Comparison of ENCODE assay signal across 1 fruit fly cellular context in genomic region chr3R:21297387-21297956, dm6.
A peak's percentile ranks its signal among the peaks of the same experiment; 100 is the strongest.
TF ChIP-seq lines count a peak whose summit lies in the region.

No protein-coding gene starts in this region.

TF ChIP-seq in whole organism, embryonic, 481 proteins besides CTCF, POLR2A, EP300 and RAD21 (continued from another document and continues in another):
- TF ChIP-seq CG10959 (GFP tag; IDR thresholded peaks at IDR 0.05; lab: Robert Waterston, UW) (no peak), Dek (tag; optimal IDR thresholded peaks at IDR 0.05; lab: Kevin White, UChicago) (peak; percentile 51), CG1647 (GFP tag; optimal IDR thresholded peaks at IDR 0.05; lab: Kevin White, UChicago) (peak; percentile 69), gce (GFP tag; IDR thresholded peaks at IDR 0.05; lab: Robert Waterston, UW) (no peak), Eip74EF (GFP tag; optimal IDR thresholded peaks at IDR 0.05; lab: Kevin White, UChicago) (peak in 1 of 2 experiments; percentile 86), CG17186 (GFP tag; optimal IDR thresholded peaks at IDR 0.05; lab: Kevin White, UChicago) (peak; percentile 64), ERR (GFP tag; optimal IDR thresholded peaks at IDR 0.05; lab: Kevin White, UChicago) (peak; percentile 71), CG10209 (GFP tag; optimal IDR thresholded peaks at IDR 0.05; lab: Kevin White, UChicago) (peak; percentile 85), CG1233 (GFP tag; optimal IDR thresholded peaks at IDR 0.05; lab: Kevin White, UChicago) (peak; percentile 91), Meics (GFP tag; optimal IDR thresholded peaks at IDR 0.05; lab: Kevin White, UChicago) (peak; percentile 78), CG2712 (tag; optimal IDR thresholded peaks at IDR 0.05; lab: Kevin White, UChicago) (peak; percentile 44), NFAT (GFP tag; IDR thresholded peaks at IDR 0.05; lab: Robert Waterston, UW) (no peak), Abd-B (GFP tag; optimal IDR thresholded peaks at IDR 0.05; lab: Kevin White, UChicago) (no peak), Awh (GFP tag; IDR thresholded peaks at IDR 0.05; lab: Robert Waterston, UW) (no peak), Fer1 (GFP tag; optimal IDR thresholded peaks at IDR 0.05; lab: Kevin White, UChicago) (peak; percentile 87), Ada2b (GFP tag; IDR thresholded peaks at IDR 0.05; lab: Robert Waterston, UW) (no peak), CG18619 (GFP tag; optimal IDR thresholded peaks at IDR 0.05; lab: Kevin White, UChicago) (peak; percentile 80), jumu (GFP tag; optimal IDR thresholded peaks at IDR 0.05; lab: Kevin White, UChicago) (peak; percentile 50), CG3281 (GFP tag; optimal IDR thresholded peaks at IDR 0.05; lab: Kevin White, UChicago) (peak; percentile 84), CG11247 (GFP tag; IDR thresholded peaks at IDR 0.05; lab: Robert Waterston, UW) (no peak), abd-A (tag; optimal IDR thresholded peaks at IDR 0.05; lab: Kevin White, UChicago) (peak; percentile 75), crol (GFP tag; IDR thresholded peaks at IDR 0.05; lab: Robert Waterston, UW) (no peak), tin (GFP tag; optimal IDR thresholded peaks at IDR 0.05; lab: Kevin White, UChicago) (no peak), Myb (GFP tag; optimal IDR thresholded peaks at IDR 0.05; lab: Kevin White, UChicago) (peak; percentile 19), Dip2 (GFP tag; IDR thresholded peaks at IDR 0.05; lab: Robert Waterston, UW) (no peak), CG17328 (GFP tag; IDR thresholded peaks at IDR 0.05; lab: Robert Waterston, UW) (no peak), CG12391 (tag; optimal IDR thresholded peaks at IDR 0.05; lab: Kevin White, UChicago) (peak; percentile 49), odd (GFP tag; optimal IDR thresholded peaks at IDR 0.05; lab: Kevin White, UChicago) (peak; percentile 88), Opbp (GFP tag; IDR thresholded peaks at IDR 0.05; lab: Robert Waterston, UW; ENCODE audit: partially characterized antibody) (no peak), CG4404 (GFP tag; IDR thresholded peaks at IDR 0.05; lab: Robert Waterston, UW) (no peak), CG3838 (GFP tag; optimal IDR thresholded peaks at IDR 0.05; lab: Kevin White, UChicago) (peak; percentile 69), Ssrp (tag; optimal IDR thresholded peaks at IDR 0.05; lab: Kevin White, UChicago) (peak; percentile 9), CG5245 (GFP tag; optimal IDR thresholded peaks at IDR 0.05; lab: Kevin White, UChicago) (no peak), CG7963 (GFP tag; IDR thresholded peaks at IDR 0.05; lab: Robert Waterston, UW; ENCODE audit: partially characterized antibody) (no peak), peb (GFP tag; IDR thresholded peaks at IDR 0.05; lab: Robert Waterston, UW) (no peak), D (optimal IDR thresholded peaks at IDR 0.05; lab: Kevin White, UChicago) (no peak), D (GFP tag; optimal IDR thresholded peaks at IDR 0.05; lab: Kevin White, UChicago) (peak; percentile 81), CG11723 (GFP tag; optimal IDR thresholded peaks at IDR 0.05; lab: Kevin White, UChicago) (peak; percentile 57), ab (GFP tag; optimal IDR thresholded peaks at IDR 0.05; lab: Kevin White, UChicago) (no peak), CG12744 (GFP tag; optimal IDR thresholded peaks at IDR 0.05; lab: Kevin White, UChicago) (peak; percentile 58), CG6791 (GFP tag; IDR thresholded peaks at IDR 0.05; lab: Robert Waterston, UW; ENCODE audit: partially characterized antibody) (no peak), prd (optimal IDR thresholded peaks at IDR 0.05; lab: Kevin White, UChicago) (no peak), prd (GFP tag; IDR thresholded peaks at IDR 0.05; lab: Robert Waterston, UW) (no peak), Sin3A (optimal IDR thresholded peaks at IDR 0.05; lab: Kevin White, UChicago) (no peak), Six4 (GFP tag; optimal IDR thresholded peaks at IDR 0.05; lab: Kevin White, UChicago) (peak; percentile 51), h (optimal IDR thresholded peaks at IDR 0.05; lab: Kevin White, UChicago) (no peak), Lpt (GFP tag; optimal IDR thresholded peaks at IDR 0.05; lab: Kevin White, UChicago) (no peak), CG7786 (GFP tag; optimal IDR thresholded peaks at IDR 0.05; lab: Kevin White, UChicago) (peak; percentile 15), ac (GFP tag; optimal IDR thresholded peaks at IDR 0.05; lab: Kevin White, UChicago) (peak; percentile 70), sens (GFP tag; lab: Kevin White, UChicago) (peak; percentile 96), HLH3B (GFP tag; IDR thresholded peaks at IDR 0.05; lab: Robert Waterston, UW) (no peak), CG17359 (tag; optimal IDR thresholded peaks at IDR 0.05; lab: Kevin White, UChicago) (peak; percentile 87), ara (GFP tag; IDR thresholded peaks at IDR 0.05; lab: Robert Waterston, UW) (no peak), Side (GFP tag; optimal IDR thresholded peaks at IDR 0.05; lab: Kevin White, UChicago) (peak; percentile 85), CG31365 (tag; optimal IDR thresholded peaks at IDR 0.05; lab: Kevin White, UChicago) (peak; percentile 79), Pdp1 (GFP tag; optimal IDR thresholded peaks at IDR 0.05; lab: Kevin White, UChicago) (peak; percentile 19 to 32), CG15601 (tag; optimal IDR thresholded peaks at IDR 0.05; lab: Kevin White, UChicago) (peak; percentile 90), CG4282 (GFP tag; optimal IDR thresholded peaks at IDR 0.05; lab: Kevin White, UChicago) (peak; percentile 54), CG3065 (GFP tag; optimal IDR thresholded peaks at IDR 0.05; lab: Kevin White, UChicago) (no peak), gem (tag; optimal IDR thresholded peaks at IDR 0.05; lab: Kevin White, UChicago) (peak; percentile 69), so (GFP tag; IDR thresholded peaks at IDR 0.05; lab: Robert Waterston, UW) (no peak), cwo (GFP tag; optimal IDR thresholded peaks at IDR 0.05; lab: Kevin White, UChicago) (peak; percentile 70), ham (GFP tag; IDR thresholded peaks at IDR 0.05; lab: Robert Waterston, UW) (no peak), ro (GFP tag; IDR thresholded peaks at IDR 0.05; lab: Robert Waterston, UW) (no peak), gro (GFP tag; optimal IDR thresholded peaks at IDR 0.05; lab: Kevin White, UChicago) (peak; percentile 66), pan (optimal IDR thresholded peaks at IDR 0.05; lab: Kevin White, UChicago) (no peak), pan (GFP tag; optimal IDR thresholded peaks at IDR 0.05 in 1 of 2, IDR thresholded peaks at IDR 0.05 in 1 of 2) (no peak), CG9797 (GFP tag; optimal IDR thresholded peaks at IDR 0.05; lab: Kevin White, UChicago) (no peak), CG17361 (GFP tag; IDR thresholded peaks at IDR 0.05; lab: Robert Waterston, UW) (no peak), bbx (GFP tag; IDR thresholded peaks at IDR 0.05; lab: Robert Waterston, UW; ENCODE audit: partially characterized antibody) (no peak), CG13424 (tag; optimal IDR thresholded peaks at IDR 0.05; lab: Kevin White, UChicago) (peak; percentile 72), otp (GFP tag; IDR thresholded peaks at IDR 0.05; lab: Robert Waterston, UW) (no peak), CG14050 (GFP tag; IDR thresholded peaks at IDR 0.05; lab: Robert Waterston, UW) (no peak), CG8388 (GFP tag; optimal IDR thresholded peaks at IDR 0.05; lab: Kevin White, UChicago) (peak; percentile 60), Xbp1 (GFP tag; optimal IDR thresholded peaks at IDR 0.05; lab: Kevin White, UChicago) (no peak), Spps (tag; optimal IDR thresholded peaks at IDR 0.05; lab: Kevin White, UChicago) (peak; percentile 45), Elba2 (GFP tag; optimal IDR thresholded peaks at IDR 0.05; lab: Kevin White, UChicago) (no peak), CG10147 (GFP tag; optimal IDR thresholded peaks at IDR 0.05; lab: Kevin White, UChicago) (peak; percentile 73), zfh2 (GFP tag; optimal IDR thresholded peaks at IDR 0.05; lab: Kevin White, UChicago) (peak; percentile 14), CG33557 (GFP tag; optimal IDR thresholded peaks at IDR 0.05; lab: Kevin White, UChicago) (peak; percentile 64), amos (GFP tag; IDR thresholded peaks at IDR 0.05; lab: Robert Waterston, UW; ENCODE audit: partially characterized antibody) (no peak), CG8359 (GFP tag; optimal IDR thresholded peaks at IDR 0.05; lab: Kevin White, UChicago; ENCODE audit: borderline replicate concordance) (peak; percentile 83), H15 (GFP tag; IDR thresholded peaks at IDR 0.05; lab: Robert Waterston, UW) (no peak), Vsx1 (GFP tag; optimal IDR thresholded peaks at IDR 0.05; lab: Kevin White, UChicago) (peak; percentile 86), CG11398 (GFP tag; optimal IDR thresholded peaks at IDR 0.05; lab: Kevin White, UChicago) (peak; percentile 85), CG3726 (GFP tag; IDR thresholded peaks at IDR 0.05; lab: Robert Waterston, UW) (no peak), CG32767 (GFP tag; IDR thresholded peaks at IDR 0.05; lab: Robert Waterston, UW) (no peak), Sry-β (GFP tag; optimal IDR thresholded peaks at IDR 0.05; lab: Kevin White, UChicago) (peak; percentile 57), CG3847 (GFP tag; IDR thresholded peaks at IDR 0.05; lab: Robert Waterston, UW) (no peak), tx (GFP tag; optimal IDR thresholded peaks at IDR 0.05; lab: Kevin White, UChicago) (peak; percentile 43), CG14860 (GFP tag; IDR thresholded peaks at IDR 0.05; lab: Robert Waterston, UW; ENCODE audit: partially characterized antibody) (no peak), dati (GFP tag; IDR thresholded peaks at IDR 0.05; lab: Robert Waterston, UW) (no peak), hbn (GFP tag; IDR thresholded peaks at IDR 0.05; lab: Robert Waterston, UW; ENCODE audit: partially characterized antibody) (no peak), CG11085 (GFP tag; IDR thresholded peaks at IDR 0.05; lab: Robert Waterston, UW) (no peak), CG18599 (GFP tag; optimal IDR thresholded peaks at IDR 0.05; lab: Kevin White, UChicago) (peak; percentile 90), mirr (GFP tag; optimal IDR thresholded peaks at IDR 0.05; lab: Kevin White, UChicago) (peak; percentile 87), lilli (GFP tag; optimal IDR thresholded peaks at IDR 0.05; lab: Kevin White, UChicago) (peak; percentile 65), Dfd (GFP tag; optimal IDR thresholded peaks at IDR 0.05; lab: Kevin White, UChicago) (no peak), exex (tag; optimal IDR thresholded peaks at IDR 0.05; lab: Kevin White, UChicago) (peak; percentile 74), Gsc (GFP tag; IDR thresholded peaks at IDR 0.05; lab: Robert Waterston, UW) (no peak), CG7928 (GFP tag; optimal IDR thresholded peaks at IDR 0.05; lab: Kevin White, UChicago) (peak; percentile 59), Nf-YC (tag; optimal IDR thresholded peaks at IDR 0.05; lab: Kevin White, UChicago) (peak; percentile 45), unc-4 (GFP tag; IDR thresholded peaks at IDR 0.05; lab: Robert Waterston, UW; ENCODE audit: partially characterized antibody) (no peak), inv (GFP tag; IDR thresholded peaks at IDR 0.05; lab: Robert Waterston, UW; ENCODE audit: partially characterized antibody) (no peak), nau (GFP tag; optimal IDR thresholded peaks at IDR 0.05; lab: Kevin White, UChicago) (peak; percentile 94), E2f1 (GFP tag; IDR thresholded peaks at IDR 0.05; lab: Robert Waterston, UW) (no peak), chn (GFP tag; optimal IDR thresholded peaks at IDR 0.05; lab: Kevin White, UChicago) (peak; percentile 36), pita (GFP tag; optimal IDR thresholded peaks at IDR 0.05; lab: Kevin White, UChicago) (no peak), vnd (GFP tag; IDR thresholded peaks at IDR 0.05; lab: Robert Waterston, UW; ENCODE audit: partially characterized antibody) (no peak), CG6272 (GFP tag; IDR thresholded peaks at IDR 0.05; lab: Robert Waterston, UW) (no peak), CG15011 (GFP tag; optimal IDR thresholded peaks at IDR 0.05; lab: Kevin White, UChicago) (peak; percentile 87), CG3163 (GFP tag; optimal IDR thresholded peaks at IDR 0.05; lab: Kevin White, UChicago) (peak; percentile 46), CG2129 (GFP tag; IDR thresholded peaks at IDR 0.05; lab: Robert Waterston, UW; ENCODE audit: partially characterized antibody) (no peak), row (GFP tag; IDR thresholded peaks at IDR 0.05; lab: Robert Waterston, UW) (no peak), Neu2 (GFP tag; optimal IDR thresholded peaks at IDR 0.05; lab: Kevin White, UChicago; ENCODE audit: borderline replicate concordance) (peak; percentile 42), CG9215 (GFP tag; IDR thresholded peaks at IDR 0.05; lab: Robert Waterston, UW) (no peak), fd64A (GFP tag; optimal IDR thresholded peaks at IDR 0.05; lab: Kevin White, UChicago) (peak; percentile 91), CG42726 (GFP tag; IDR thresholded peaks at IDR 0.05; lab: Robert Waterston, UW; ENCODE audit: partially characterized antibody) (no peak), GATAe (GFP tag; conservative IDR thresholded peaks at IDR 0.05; lab: Robert Waterston, UW) (no peak), Atf-2 (GFP tag; optimal IDR thresholded peaks at IDR 0.05; lab: Kevin White, UChicago) (peak; percentile 48), CG6765 (GFP tag; optimal IDR thresholded peaks at IDR 0.05; lab: Kevin White, UChicago) (peak; percentile 41), Hey (tag; optimal IDR thresholded peaks at IDR 0.05; lab: Kevin White, UChicago) (peak; percentile 77), CG2889 (GFP tag; IDR thresholded peaks at IDR 0.05; lab: Robert Waterston, UW) (no peak), chm (GFP tag; IDR thresholded peaks at IDR 0.05; lab: Robert Waterston, UW) (no peak), en (GFP tag; optimal IDR thresholded peaks at IDR 0.05; lab: Kevin White, UChicago) (peak; percentile 5), C15 (GFP tag; IDR thresholded peaks at IDR 0.05; lab: Robert Waterston, UW) (no peak), D19A (tag; optimal IDR thresholded peaks at IDR 0.05; lab: Kevin White, UChicago) (peak; percentile 39), Blimp-1 (GFP tag; optimal IDR thresholded peaks at IDR 0.05; lab: Kevin White, UChicago) (peak; percentile 54), trh (GFP tag; optimal IDR thresholded peaks at IDR 0.05; lab: Kevin White, UChicago) (peak; percentile 8), CG2678 (tag; optimal IDR thresholded peaks at IDR 0.05; lab: Kevin White, UChicago) (peak; percentile 88), Usf (GFP tag; optimal IDR thresholded peaks at IDR 0.05; lab: Kevin White, UChicago) (no peak), CG30403 (GFP tag; optimal IDR thresholded peaks at IDR 0.05; lab: Kevin White, UChicago) (no peak), Bgb (GFP tag; IDR thresholded peaks at IDR 0.05; lab: Robert Waterston, UW; ENCODE audit: partially characterized antibody) (no peak), lov (optimal IDR thresholded peaks at IDR 0.05; lab: Kevin White, UChicago) (no peak), lov (GFP tag; IDR thresholded peaks at IDR 0.05; lab: Robert Waterston, UW) (no peak)
